Fruit fly (Drosophila melanogaster): Measurements from ENCODE around the gene Hr78.

Gene Hr78

DNA sequence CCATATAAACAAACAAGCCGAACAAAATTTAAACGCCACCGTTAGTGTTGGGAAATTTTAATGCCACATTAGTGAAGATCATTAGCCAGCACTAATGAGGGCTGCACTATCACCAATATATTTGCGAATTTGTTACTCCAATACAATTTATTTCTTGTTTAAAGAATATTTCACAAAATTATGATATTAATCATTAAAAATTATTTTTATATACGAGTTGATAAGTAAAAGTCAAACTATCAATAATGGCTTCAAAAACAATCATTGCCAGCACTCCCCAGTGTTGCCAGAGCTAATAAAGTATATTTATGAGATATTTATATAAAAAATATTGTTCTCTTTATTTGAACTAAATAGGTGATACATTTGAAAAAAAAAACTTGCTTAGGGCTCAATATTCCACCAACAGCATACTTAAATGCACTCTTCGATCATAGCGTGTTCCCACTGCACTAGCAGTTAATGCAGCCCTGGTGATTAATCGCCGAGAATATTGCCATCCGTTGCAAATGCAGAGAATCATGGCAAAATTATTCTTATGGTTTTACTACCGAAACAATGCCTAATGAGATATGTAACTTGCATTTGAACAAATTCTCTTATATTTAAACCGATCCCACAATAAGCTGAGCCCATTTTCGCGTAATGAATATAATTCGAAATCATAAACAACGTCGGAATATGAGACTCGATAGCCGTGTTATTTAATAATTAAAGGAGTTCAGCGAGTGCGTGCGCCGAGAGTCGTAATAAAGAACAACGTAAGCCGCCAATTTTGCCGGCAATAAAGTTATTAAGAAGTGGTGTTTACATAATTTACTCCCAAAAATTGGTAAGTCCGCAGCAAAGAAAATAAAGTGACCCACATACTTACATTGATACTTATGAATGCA is 18.8 kb upstream of the Hr78 start, which contains the start of the genes SAK and Cdk12 (continued):
- TF ChIP-seq fkh (GFP tag; optimal IDR thresholded peaks at IDR 0.05): peak; percentile 60
- TF ChIP-seq CG34406 (GFP tag; optimal IDR thresholded peaks at IDR 0.05): peak; percentile 86
- TF ChIP-seq CG6276 (GFP tag; optimal IDR thresholded peaks at IDR 0.05): no peak
- TF ChIP-seq Hr39 (GFP tag; optimal IDR thresholded peaks at IDR 0.05): peak; percentile 74
- TF ChIP-seq acj6 (GFP tag; optimal IDR thresholded peaks at IDR 0.05): peak; percentile 86
- peak; percentile 85 for TF ChIP-seq CG3919 (GFP tag; optimal IDR thresholded peaks at IDR 0.05)
- TF ChIP-seq CG8632 (GFP tag; optimal IDR thresholded peaks at IDR 0.05): peak; percentile 81
- TF ChIP-seq pdm3 (GFP tag; optimal IDR thresholded peaks at IDR 0.05): peak; percentile 79
- TF ChIP-seq CG9139 (GFP tag; optimal IDR thresholded peaks at IDR 0.05): peak; percentile 49
- TF ChIP-seq Sox102F (GFP tag; optimal IDR thresholded peaks at IDR 0.05): peak; percentile 83
- TF ChIP-seq vri (GFP tag; optimal IDR thresholded peaks at IDR 0.05): peak; percentile 23
- TF ChIP-seq CG6808 (GFP tag; optimal IDR thresholded peaks at IDR 0.05): peak; percentile 70
- TF ChIP-seq lz (GFP tag; optimal IDR thresholded peaks at IDR 0.05): peak; percentile 67
- peak; percentile 84 for TF ChIP-seq CG11902 (GFP tag; optimal IDR thresholded peaks at IDR 0.05)
- peak; percentile 83 for TF ChIP-seq achi (GFP tag; optimal IDR thresholded peaks at IDR 0.05)
- peak; percentile 78 for TF ChIP-seq CG10669 (GFP tag; optimal IDR thresholded peaks at IDR 0.05)
- TF ChIP-seq ss (GFP tag; optimal IDR thresholded peaks at IDR 0.05): peak; percentile 59 to 75

DNA sequence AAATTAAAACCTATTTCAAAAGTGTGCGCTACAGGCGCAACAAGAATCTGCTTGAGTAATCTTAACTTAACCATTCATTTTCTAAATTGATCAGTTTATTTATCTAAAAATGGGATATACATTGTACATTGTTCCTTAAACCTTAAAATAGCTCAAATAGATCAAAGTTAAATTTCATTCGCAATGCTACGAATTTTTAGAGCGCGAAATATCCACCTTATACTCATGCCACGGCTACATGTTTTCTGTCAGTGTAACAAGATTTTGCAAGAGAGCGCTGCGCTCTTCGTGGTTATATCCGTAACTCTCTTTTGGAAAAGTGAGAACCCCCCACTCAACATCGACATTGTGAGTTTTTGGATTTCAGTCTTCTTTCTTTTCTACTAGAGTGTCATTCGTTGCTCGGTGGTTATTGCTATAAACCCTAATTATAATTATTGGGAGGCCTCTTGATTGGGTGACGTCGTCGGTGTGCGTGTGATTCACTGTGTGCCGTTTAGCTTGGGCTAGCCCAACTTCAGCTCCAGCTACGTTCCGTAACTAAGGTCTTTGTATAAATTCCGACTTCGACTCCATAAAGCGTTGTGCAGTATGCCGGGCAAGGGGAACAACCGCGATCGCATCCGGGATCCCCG is 12.3 kb upstream of the Hr78 start:
- TF ChIP-seq acj6 (GFP tag; optimal IDR thresholded peaks at IDR 0.05) (peak; percentile 73), CG11762 (GFP tag; optimal IDR thresholded peaks at IDR 0.05; ENCODE audit: insufficient read depth) (peak; percentile 25), CG32006 (GFP tag; optimal IDR thresholded peaks at IDR 0.05) (peak; percentile 80), CG7368 (GFP tag; optimal IDR thresholded peaks at IDR 0.05) (peak; percentile 54), vri (GFP tag; optimal IDR thresholded peaks at IDR 0.05) (peak; percentile 4), CG3032 (tag; optimal IDR thresholded peaks at IDR 0.05) (peak; percentile 62), CG4318 (GFP tag; optimal IDR thresholded peaks at IDR 0.05) (peak; percentile 52), Smox (GFP tag; optimal IDR thresholded peaks at IDR 0.05) (peak; percentile 64), CG10669 (GFP tag; optimal IDR thresholded peaks at IDR 0.05) (peak; percentile 57), CG6163 (GFP tag; IDR thresholded peaks at IDR 0.05) (peak; percentile 67), fkh (GFP tag; optimal IDR thresholded peaks at IDR 0.05) (no peak), achi (GFP tag; optimal IDR thresholded peaks at IDR 0.05) (peak; percentile 67), CG11902 (GFP tag; optimal IDR thresholded peaks at IDR 0.05) (no peak), eg (GFP tag; IDR thresholded peaks at IDR 0.05) (no peak; the same call in 2 of the 3 replicates), CG16779 (tag; optimal IDR thresholded peaks at IDR 0.05) (no peak), Blimp-1 (GFP tag; optimal IDR thresholded peaks at IDR 0.05) (no peak), CG34406 (GFP tag; optimal IDR thresholded peaks at IDR 0.05) (peak; percentile 53), pdm3 (GFP tag; optimal IDR thresholded peaks at IDR 0.05) (peak; percentile 70), fd59A (GFP tag; optimal IDR thresholded peaks at IDR 0.05) (peak; percentile 17), dac (GFP tag; optimal IDR thresholded peaks at IDR 0.05) (peak; percentile 40), Met (GFP tag; optimal IDR thresholded peaks at IDR 0.05) (peak; percentile 66), CG31627 (GFP tag; optimal IDR thresholded peaks at IDR 0.05) (peak; percentile 58), Eip93F (GFP tag; optimal IDR thresholded peaks at IDR 0.05) (no peak), topi (GFP tag; optimal IDR thresholded peaks at IDR 0.05) (peak; percentile 52), CG1621 (tag; optimal IDR thresholded peaks at IDR 0.05) (no peak), Eip75B (GFP tag; optimal IDR thresholded peaks at IDR 0.05) (peak; percentile 78), Sox102F (GFP tag; optimal IDR thresholded peaks at IDR 0.05) (peak; percentile 61), CG8319 (GFP tag; optimal IDR thresholded peaks at IDR 0.05) (peak; percentile 36), Sox14 (GFP tag; optimal IDR thresholded peaks at IDR 0.05) (peak; percentile 49), CG6854 (GFP tag; optimal IDR thresholded peaks at IDR 0.05) (no peak), Hr39 (GFP tag; optimal IDR thresholded peaks at IDR 0.05) (peak; percentile 69), Ets96B (tag; optimal IDR thresholded peaks at IDR 0.05) (peak; percentile 51), svp (GFP tag) (no peak), dsx (GFP tag; optimal IDR thresholded peaks at IDR 0.05; ENCODE audit: poor library complexity, severe bottlenecking) (no peak), CG6808 (GFP tag; optimal IDR thresholded peaks at IDR 0.05) (peak; percentile 51), net (GFP tag; optimal IDR thresholded peaks at IDR 0.05) (peak; percentile 68), CG10631 (GFP tag; optimal IDR thresholded peaks at IDR 0.05) (peak; percentile 55), Lpt (GFP tag; optimal IDR thresholded peaks at IDR 0.05) (peak; percentile 53), Hr38 (GFP tag; optimal IDR thresholded peaks at IDR 0.05) (no peak)

Measured in whole organism, prepupa.